Fruit fly (Drosophila melanogaster) whole organism, embryonic: ENCODE measurements around the gene SerRS.

Experiments used
- CG10321 ChIP-seq: fragments of 200-800 bp; sonication (Bioruptor generic); IDR thresholded peaks from 2 replicates; pipeline ENCODE4 v1.3.6; 2022; ENCODE audit warnings: missing biosample characterization, missing genetic modification characterization
- CG10462 ChIP-seq: fragments of 200-800 bp; sonication (Bioruptor generic); optimal IDR thresholded peaks from 2 replicates; lab custom pipeline; 2016; ENCODE audit warnings: missing biosample characterization, missing genetic modification characterization
- CG10543 ChIP-seq: fragments of 200-800 bp; sonication (Bioruptor generic); optimal IDR thresholded peaks from 3 replicates; lab custom pipeline; 2017; ENCODE audit warnings: missing biosample characterization, mild to moderate bottlenecking, missing genetic modification characterization, moderate library complexity
- CG12155 ChIP-seq: fragments of 200-800 bp; sonication (Bioruptor generic); optimal IDR thresholded peaks from 3 replicates; lab custom pipeline; 2016; ENCODE audit warnings: missing biosample characterization, missing genetic modification characterization
- CG12659 ChIP-seq: fragments of 200-800 bp; sonication (Bioruptor generic); optimal IDR thresholded peaks from 3 replicates; lab custom pipeline; 2017; ENCODE audit warnings: mild to moderate bottlenecking, missing biosample characterization, missing genetic modification reagents, missing genetic modification characterization
- CG13894 ChIP-seq: fragments of 200-800 bp; sonication (Bioruptor generic); optimal IDR thresholded peaks from 3 replicates; lab custom pipeline; 2018; ENCODE audit warnings: missing biosample characterization, mild to moderate bottlenecking, missing genetic modification characterization, moderate library complexity
- CG14710 ChIP-seq: fragments of 200-800 bp; sonication (Bioruptor generic); optimal IDR thresholded peaks from 3 replicates; lab custom pipeline; 2019; ENCODE audit warnings: missing biosample characterization, mild to moderate bottlenecking, missing genetic modification characterization, moderate library complexity
- CG31365 ChIP-seq: fragments of 200-800 bp; sonication (Bioruptor generic); optimal IDR thresholded peaks from 2 replicates; lab custom pipeline; 2018; ENCODE audit warnings: missing biosample characterization, mild to moderate bottlenecking, missing genetic modification characterization
- CG33213 ChIP-seq: fragments of 200-800 bp; sonication (Bioruptor generic); optimal IDR thresholded peaks from 3 replicates; lab custom pipeline; 2016; ENCODE audit warnings: missing biosample characterization, missing genetic modification characterization
- CG3407 ChIP-seq: fragments of 200-800 bp; sonication (Bioruptor generic); optimal IDR thresholded peaks from 2 replicates; lab custom pipeline; 2018; ENCODE audit warnings: missing biosample characterization, mild to moderate bottlenecking, missing genetic modification characterization
- CG6791 ChIP-seq: fragments of 200-800 bp; sonication (Bioruptor generic); IDR thresholded peaks from 3 replicates; pipeline ENCODE4 v1.3.6; 2022; ENCODE audit warnings: missing biosample characterization, missing genetic modification characterization; ENCODE audit not compliant: partially characterized antibody
- CG7271 ChIP-seq: fragments of 200-800 bp; sonication (Bioruptor generic); optimal IDR thresholded peaks from 2 replicates; lab custom pipeline; 2018; ENCODE audit warnings: missing biosample characterization, mild to moderate bottlenecking, missing genetic modification characterization, moderate library complexity
- CG7745 ChIP-seq: fragments of 200-800 bp; sonication (Bioruptor generic); optimal IDR thresholded peaks from 2 replicates; lab custom pipeline; 2018; ENCODE audit warnings: missing biosample characterization, mild to moderate bottlenecking, missing genetic modification characterization, moderate library complexity
- CG7786 ChIP-seq: fragments of 200-800 bp; sonication (Bioruptor generic); optimal IDR thresholded peaks from 2 replicates; lab custom pipeline; 2016; ENCODE audit warnings: missing biosample characterization, missing genetic modification characterization
- Dp ChIP-seq: fragments of 200-800 bp; sonication (Bioruptor generic); optimal IDR thresholded peaks from 2 replicates; lab custom pipeline; 2018; ENCODE audit warnings: missing biosample characterization, mild to moderate bottlenecking, missing genetic modification characterization, moderate library complexity
- Pdp1 ChIP-seq, 2 experiments: fragments of 200-800 bp; sonication (Bioruptor generic); optimal IDR thresholded peaks; 3 replicates each; lab custom pipeline; 2016; ENCODE audit warnings: missing biosample characterization in 2 of 2, missing genetic modification characterization in 2 of 2, mild to moderate bottlenecking in 1 of 2, moderate library complexity in 1 of 2
- Scr ChIP-seq: fragments of 200-800 bp; sonication (Bioruptor generic); IDR thresholded peaks from 2 replicates; pipeline ENCODE4 v1.3.6; 2022; ENCODE audit warnings: missing biosample characterization, missing genetic modification characterization; ENCODE audit not compliant: partially characterized antibody
- Ssrp ChIP-seq: fragments of 200-800 bp; sonication (Bioruptor generic); optimal IDR thresholded peaks from 2 replicates; lab custom pipeline; 2018; ENCODE audit warnings: missing biosample characterization, mild to moderate bottlenecking, missing genetic modification characterization, moderate library complexity
- ap ChIP-seq: fragments of 200-800 bp; sonication (Bioruptor generic); IDR thresholded peaks from 2 replicates; pipeline ENCODE4 v1.3.6; 2022; ENCODE audit warnings: missing biosample characterization, missing genetic modification characterization
- az2 ChIP-seq: fragments of 200-800 bp; sonication (Bioruptor generic); optimal IDR thresholded peaks from 3 replicates; lab custom pipeline; 2016; ENCODE audit warnings: missing biosample characterization, missing genetic modification characterization
- grau ChIP-seq: fragments of 200-800 bp; optimal IDR thresholded peaks from 3 replicates; lab custom pipeline; 2019; ENCODE audit warnings: missing biosample characterization, mild to moderate bottlenecking, missing genetic modification characterization, moderate library complexity
- lbe ChIP-seq: fragments of 200-800 bp; sonication (Bioruptor generic); optimal IDR thresholded peaks from 2 replicates; lab custom pipeline; 2016; ENCODE audit warnings: missing biosample characterization, mild to moderate bottlenecking, missing genetic modification characterization
- repo ChIP-seq: fragments of 200-800 bp; sonication (Bioruptor generic); optimal IDR thresholded peaks from 2 replicates; lab custom pipeline; 2016; ENCODE audit warnings: missing biosample characterization, missing genetic modification characterization
- sr ChIP-seq: fragments of 200-800 bp; sonication (Bioruptor generic); IDR thresholded peaks from 3 replicates; pipeline ENCODE4 v1.3.6; 2022; ENCODE audit warnings: missing biosample characterization, missing genetic modification characterization
- tll ChIP-seq, 2 experiments: fragments of 200-800 bp in 1 of 2; fragments of >200 bp in 1 of 2; sonication (Bioruptor generic) in 1 of 2; optimal IDR thresholded peaks; 2 replicates each; lab custom pipeline; 2017 to 2019; ENCODE audit warnings: missing biosample characterization in 2 of 2, missing genetic modification characterization in 2 of 2, mild to moderate bottlenecking in 1 of 2, moderate library complexity in 1 of 2

The SerRS gene

dm6 chr2L:2987681-2988381, 49.4 kb downstream of the SerRS start, which contains the start of the genes Chd1 and Bem46 (continued):
- TF ChIP-seq CG12659 (GFP tag; lab: Kevin White, UChicago) = peak; percentile 94
- TF ChIP-seq Scr (GFP tag; lab: Robert Waterston, UW) = peak; percentile 74
- peak in 1 of 2 experiments; percentile 42 for TF ChIP-seq tll (GFP tag; optimal IDR thresholded peaks at IDR 0.05; lab: Kevin White, UChicago)
- peak; percentile 74; the same call in 1 of the 2 replicates for TF ChIP-seq ap (GFP tag; lab: Robert Waterston, UW)
- no peak for TF ChIP-seq Dp (GFP tag; lab: Kevin White, UChicago)
- TF ChIP-seq Ssrp (tag; lab: Kevin White, UChicago) = peak; percentile 89
- TF ChIP-seq CG7745 (tag; lab: Kevin White, UChicago) = no peak
- TF ChIP-seq sr (GFP tag; lab: Robert Waterston, UW) = peak; percentile 48; the same call in 2 of the 3 replicates
- peak; percentile 67 for TF ChIP-seq CG3407 (GFP tag; lab: Kevin White, UChicago)
- no peak for TF ChIP-seq repo (GFP tag; lab: Kevin White, UChicago)
- peak; percentile 72 for TF ChIP-seq CG10462 (GFP tag; lab: Kevin White, UChicago)
- TF ChIP-seq grau (tag; lab: Kevin White, UChicago) = peak; percentile 99
- TF ChIP-seq CG31365 (tag; lab: Kevin White, UChicago) = no peak
- TF ChIP-seq CG14710 (tag; lab: Kevin White, UChicago) = peak; percentile 91
- TF ChIP-seq az2 = peak; percentile 88
- TF ChIP-seq CG7786 (GFP tag; lab: Kevin White, UChicago) = peak; percentile 76
- TF ChIP-seq CG33213 = no peak
- TF ChIP-seq CG6791 (GFP tag; lab: Robert Waterston, UW) = peak; percentile 29; the same call in 1 of the 3 replicates
- peak; percentile 47 for TF ChIP-seq CG7271
- TF ChIP-seq CG10543 (GFP tag; lab: Kevin White, UChicago) = peak; percentile 90
- TF ChIP-seq CG12155 = peak; percentile 88
- peak; percentile 36 for TF ChIP-seq lbe (GFP tag; lab: Kevin White, UChicago)
- TF ChIP-seq CG13894 (tag; lab: Kevin White, UChicago) = peak; percentile 76

dm6 chr2L:2986776-2987175, 50.4 kb downstream of the SerRS start:
- no peak for TF ChIP-seq CG10321
- peak in 1 of 2 experiments; percentile 92 for TF ChIP-seq Pdp1 (GFP tag; optimal IDR thresholded peaks at IDR 0.05; lab: Kevin White, UChicago)
